Worm (Caenorhabditis elegans) whole organism, mixed stage, embryonic: ENCODE results near the gene R10E11.5.

Source experiments
- ces-1 ChIP-seq: fragments of 150-350 bp; optimal IDR thresholded peaks from 2 replicates; lab custom pipeline; 2014; ENCODE audit warnings: missing biosample characterization, missing genetic modification reagents, missing genetic modification characterization
- lin-13 ChIP-seq: fragments of 150-350 bp; optimal IDR thresholded peaks from 2 replicates; lab custom pipeline; 2014; ENCODE audit warnings: missing biosample characterization, missing genetic modification characterization
- nhr-12 ChIP-seq: fragments of 150-350 bp; optimal IDR thresholded peaks from 2 replicates; lab custom pipeline; 2014; ENCODE audit warnings: missing biosample characterization, missing genetic modification characterization
- nhr-237 ChIP-seq: fragments of 150-350 bp; optimal IDR thresholded peaks from 2 replicates; lab custom pipeline; 2014; ENCODE audit warnings: missing biosample characterization, missing genetic modification characterization
- nhr-28 ChIP-seq: fragments of 150-350 bp; optimal IDR thresholded peaks from 2 replicates; lab custom pipeline; 2014; ENCODE audit warnings: missing biosample characterization, missing genetic modification characterization
- nhr-76 ChIP-seq: sonication (generic microtip); optimal IDR thresholded peaks from 2 replicates; lab custom pipeline; 2017; ENCODE audit warnings: missing biosample characterization, missing genetic modification characterization
- pha-4 ChIP-seq: fragments of 150-350 bp; optimal IDR thresholded peaks from 2 replicates; lab custom pipeline; 2018; ENCODE audit warnings: missing biosample characterization, missing genetic modification reagents, missing genetic modification characterization
- sem-2 ChIP-seq: fragments of 200-800 bp; sonication (Bioruptor generic); optimal IDR thresholded peaks from 2 replicates; lab custom pipeline; 2018; ENCODE audit warnings: mild to moderate bottlenecking, missing genetic modification characterization, missing compliant biosample characterization
- snpc-4 ChIP-seq: fragments of 150-350 bp; optimal IDR thresholded peaks from 2 replicates; lab custom pipeline; 2014; ENCODE audit warnings: missing biosample characterization, missing genetic modification characterization
- sptf-1 ChIP-seq: sonication (generic microtip); optimal IDR thresholded peaks from 2 replicates; lab custom pipeline; 2017; ENCODE audit warnings: mild to moderate bottlenecking, missing genetic modification characterization, moderate library complexity, missing compliant biosample characterization
- unc-120 ChIP-seq: sonication (generic microtip); optimal IDR thresholded peaks from 2 replicates; lab custom pipeline; 2017; ENCODE audit warnings: missing genetic modification characterization, missing compliant biosample characterization; ENCODE audit not compliant: poor library complexity, severe bottlenecking
- unc-39 ChIP-seq: fragments of 150-350 bp; optimal IDR thresholded peaks from 2 replicates; lab custom pipeline; 2014; ENCODE audit warnings: missing biosample characterization, missing genetic modification characterization
- unc-62 ChIP-seq: fragments of 150-350 bp; optimal IDR thresholded peaks from 2 replicates; lab custom pipeline; 2014; ENCODE audit warnings: missing biosample characterization, missing genetic modification reagents, missing genetic modification characterization
- ztf-11 ChIP-seq: fragments of 150-350 bp; optimal IDR thresholded peaks from 2 replicates; lab custom pipeline; 2014; ENCODE audit warnings: missing biosample characterization, missing genetic modification characterization

DNA sequence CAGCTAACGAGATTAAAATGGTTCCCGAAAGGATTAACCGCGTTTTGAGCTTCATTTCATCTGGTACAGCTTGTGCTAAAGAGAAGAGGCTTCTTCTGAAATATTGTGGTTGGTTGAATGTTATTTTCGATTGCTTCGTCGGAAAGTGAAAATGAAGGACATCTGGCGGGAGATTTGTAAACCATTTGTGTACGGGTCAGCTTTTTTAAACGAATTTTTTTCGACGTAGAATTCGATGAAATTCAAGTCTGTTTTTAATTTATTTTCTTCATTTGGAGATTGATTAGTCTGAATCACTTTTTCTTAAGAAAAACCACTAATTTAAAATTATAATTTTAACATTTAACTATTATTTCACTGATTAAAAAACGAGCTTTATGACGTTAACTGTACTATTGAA is 9.2 kb downstream of the R10E11.5 start, which contains the start of gene sqv-3:
- no peak for TF ChIP-seq nhr-76 (tag; lab: Kevin White, UChicago)
- TF ChIP-seq snpc-4, result no peak
- no peak for TF ChIP-seq ztf-11 (tag; lab: Kevin White, UChicago)
- TF ChIP-seq lin-13, result no peak
- no peak for TF ChIP-seq unc-39 (tag; lab: Kevin White, UChicago)
- no peak for TF ChIP-seq nhr-237 (tag; lab: Kevin White, UChicago)
- no peak for TF ChIP-seq pha-4
- TF ChIP-seq sem-2 (GFP tag; lab: Kevin White, UChicago), result no peak
- no peak for TF ChIP-seq unc-62 (GFP tag; lab: Kevin White, UChicago)
- no peak for TF ChIP-seq nhr-12
- no peak for TF ChIP-seq ces-1 (GFP tag; lab: Kevin White, UChicago)
- no peak for TF ChIP-seq unc-120
- no peak for TF ChIP-seq sptf-1 (tag; lab: Kevin White, UChicago)
- no peak for TF ChIP-seq nhr-28 (tag; lab: Kevin White, UChicago)
